Worm (Caenorhabditis elegans) whole organism, L1 larva: ENCODE data around the gene ins-34.

Experiments
- C04F5.9 ChIP-seq: sonication (generic microtip); optimal IDR thresholded peaks from 2 replicates; lab custom pipeline; 2016; ENCODE audit warnings: missing genetic modification characterization, missing compliant biosample characterization
- Y116A8C.19 ChIP-seq: sonication (generic microtip); optimal IDR thresholded peaks from 2 replicates; lab custom pipeline; 2016; ENCODE audit warnings: missing compliant biosample characterization, missing genetic modification characterization, borderline replicate concordance
- alr-1 ChIP-seq: fragments of 200-800 bp; sonication (Bioruptor generic); optimal IDR thresholded peaks from 2 replicates; lab custom pipeline; 2018; ENCODE audit warnings: borderline replicate concordance, mild to moderate bottlenecking, missing genetic modification characterization, missing compliant biosample characterization
- ama-1 ChIP-seq: fragments of 150-350 bp; optimal IDR thresholded peaks from 2 replicates; lab custom pipeline; 2014
- blmp-1 ChIP-seq: fragments of 150-350 bp; optimal IDR thresholded peaks from 2 replicates; lab custom pipeline; 2014; ENCODE audit warnings: missing biosample characterization, missing genetic modification characterization
- ceh-8 ChIP-seq: fragments of 200-800 bp; sonication (Bioruptor generic); optimal IDR thresholded peaks from 2 replicates; lab custom pipeline; 2018; ENCODE audit warnings: mild to moderate bottlenecking, missing genetic modification characterization, moderate library complexity, missing compliant biosample characterization
- ceh-82 ChIP-seq, 3 experiments: fragments of 150-350 bp in 1 of 3; sonication (generic microtip) in 2 of 3; optimal IDR thresholded peaks; 2 replicates each; lab custom pipeline; 2014 to 2017; ENCODE audit warnings: missing biosample characterization in 3 of 3, missing genetic modification characterization in 3 of 3
- ceh-88 ChIP-seq: fragments of 200-800 bp; sonication (Bioruptor generic); IDR thresholded peaks from 2 replicates; pipeline ENCODE4 v1.3.6; 2022; ENCODE audit warnings: missing genetic modification characterization, missing compliant biosample characterization
- dpl-1 ChIP-seq, 3 experiments: fragments of 150-350 bp in 2 of 3; sonication (generic microtip) in 1 of 3; optimal IDR thresholded peaks; 2 replicates each; lab custom pipeline; 2014 to 2017; ENCODE audit warnings: missing biosample characterization in 3 of 3, missing genetic modification characterization in 3 of 3, missing genetic modification reagents in 3 of 3
- efl-1 ChIP-seq, 4 experiments: fragments of 150-350 bp; optimal IDR thresholded peaks in 3 of 4; peaks in 1 of 4; 1 replicate in 1 of 4; 2 replicates in 3 of 4; lab custom pipeline; 2014; ENCODE audit warnings: missing biosample characterization in 2 of 4, missing genetic modification characterization in 2 of 4, missing genetic modification reagents in 2 of 4
- efl-3 ChIP-seq: fragments of 200-800 bp; sonication (Bioruptor generic); optimal IDR thresholded peaks from 2 replicates; lab custom pipeline; 2018; ENCODE audit warnings: mild to moderate bottlenecking, missing genetic modification characterization, missing compliant biosample characterization
- elt-3 ChIP-seq, 6 experiments: fragments of 150-350 bp in 1 of 6; sonication (generic microtip); optimal IDR thresholded peaks; 2 replicates each; lab custom pipeline; 2017 to 2018; ENCODE audit warnings: missing biosample characterization in 6 of 6, missing genetic modification characterization in 6 of 6, inconsistent platforms in 1 of 6
- ets-5 ChIP-seq: fragments of 200-800 bp; sonication (Bioruptor generic); IDR thresholded peaks from 2 replicates; pipeline ENCODE4 v1.3.6; 2022; ENCODE audit warnings: missing genetic modification characterization, missing compliant biosample characterization
- fkh-10 ChIP-seq: sonication (generic microtip); optimal IDR thresholded peaks from 2 replicates; lab custom pipeline; 2017; ENCODE audit warnings: missing biosample characterization, missing genetic modification reagents, missing genetic modification characterization
- fkh-4 ChIP-seq: sonication (generic microtip); optimal IDR thresholded peaks from 2 replicates; lab custom pipeline; 2016; ENCODE audit warnings: missing compliant biosample characterization, missing genetic modification characterization, borderline replicate concordance
- fkh-8 ChIP-seq: sonication (generic microtip); optimal IDR thresholded peaks from 2 replicates; lab custom pipeline; 2016; ENCODE audit warnings: mild to moderate bottlenecking, missing genetic modification characterization, missing compliant biosample characterization
- grh-1 ChIP-seq: fragments of 200-800 bp; sonication (Bioruptor generic); IDR thresholded peaks from 2 replicates; pipeline ENCODE4 v1.3.6; 2022; ENCODE audit warnings: missing genetic modification reagents, missing genetic modification characterization, missing compliant biosample characterization
- irx-1 ChIP-seq: sonication (generic microtip); optimal IDR thresholded peaks from 2 replicates; lab custom pipeline; 2016; ENCODE audit warnings: missing genetic modification characterization, missing compliant biosample characterization
- isw-1 ChIP-seq: fragments of 200-800 bp; sonication (Bioruptor generic); IDR thresholded peaks from 2 replicates; pipeline ENCODE4 v1.3.6; 2022; ENCODE audit warnings: missing genetic modification characterization, missing compliant biosample characterization
- lin-13 ChIP-seq: fragments of 150-350 bp; optimal IDR thresholded peaks from 2 replicates; lab custom pipeline; 2014; ENCODE audit warnings: missing biosample characterization, missing genetic modification reagents, missing genetic modification characterization
- lin-15B ChIP-seq: fragments of 150-350 bp; sonication (generic microtip); optimal IDR thresholded peaks from 3 replicates; lab custom pipeline; 2014; ENCODE audit warnings: missing biosample characterization, missing genetic modification characterization
- lin-35 ChIP-seq, 2 experiments: fragments of 150-350 bp; optimal IDR thresholded peaks; 2 replicates each; lab custom pipeline; 2014; ENCODE audit warnings: missing biosample characterization in 2 of 2, missing genetic modification characterization in 2 of 2, missing genetic modification reagents in 2 of 2
- lin-39 ChIP-seq: fragments of 150-350 bp; optimal IDR thresholded peaks from 2 replicates; lab custom pipeline; 2014; ENCODE audit warnings: missing biosample characterization, missing genetic modification reagents, missing genetic modification characterization
- lsy-2 ChIP-seq, 2 experiments: fragments of 150-350 bp; optimal IDR thresholded peaks; 2 replicates each; lab custom pipeline; 2014; ENCODE audit warnings: missing biosample characterization in 2 of 2, missing genetic modification characterization in 2 of 2
- mep-1 ChIP-seq: fragments of 150-350 bp; optimal IDR thresholded peaks from 2 replicates; lab custom pipeline; 2014; ENCODE audit warnings: missing biosample characterization, missing genetic modification characterization
- nhr-11 ChIP-seq: fragments of 150-350 bp; optimal IDR thresholded peaks from 2 replicates; lab custom pipeline; 2014; ENCODE audit warnings: missing biosample characterization, missing genetic modification characterization
- nhr-12 ChIP-seq: sonication (generic microtip); optimal IDR thresholded peaks from 2 replicates; lab custom pipeline; 2017; ENCODE audit warnings: missing biosample characterization, missing genetic modification characterization
- nhr-28 ChIP-seq: fragments of 150-350 bp; optimal IDR thresholded peaks from 2 replicates; lab custom pipeline; 2014; ENCODE audit warnings: missing biosample characterization, missing genetic modification characterization
- nhr-76 ChIP-seq: sonication (generic microtip); optimal IDR thresholded peaks from 2 replicates; lab custom pipeline; 2017; ENCODE audit warnings: missing biosample characterization, missing genetic modification characterization
- nhr-77 ChIP-seq: fragments of 150-350 bp; optimal IDR thresholded peaks from 2 replicates; lab custom pipeline; 2014; ENCODE audit warnings: missing biosample characterization, missing genetic modification characterization
- pqm-1 ChIP-seq: sonication (generic microtip); optimal IDR thresholded peaks from 3 replicates; lab custom pipeline; 2017; ENCODE audit warnings: missing biosample characterization, missing genetic modification characterization
- skn-1 ChIP-seq: fragments of 150-350 bp; optimal IDR thresholded peaks from 2 replicates; lab custom pipeline; 2014; ENCODE audit warnings: missing biosample characterization, missing genetic modification characterization
- snu-23 ChIP-seq: sonication (generic microtip); optimal IDR thresholded peaks from 2 replicates; lab custom pipeline; 2016; ENCODE audit warnings: missing genetic modification characterization, missing compliant biosample characterization
- sox-4 ChIP-seq: sonication (generic microtip); optimal IDR thresholded peaks from 2 replicates; lab custom pipeline; 2016; ENCODE audit warnings: missing genetic modification characterization, missing compliant biosample characterization
- sptf-1 ChIP-seq: fragments of 150-350 bp; optimal IDR thresholded peaks from 2 replicates; lab custom pipeline; 2014; ENCODE audit warnings: missing biosample characterization, missing genetic modification characterization
- tbx-2 ChIP-seq: sonication (generic microtip); optimal IDR thresholded peaks from 2 replicates; lab custom pipeline; 2016; ENCODE audit warnings: missing genetic modification characterization, missing compliant biosample characterization
- unc-86 ChIP-seq: sonication (generic microtip); optimal IDR thresholded peaks from 2 replicates; lab custom pipeline; 2016; ENCODE audit warnings: missing genetic modification characterization, missing compliant biosample characterization
- unc-98 ChIP-seq: fragments of 200-800 bp; sonication (Bioruptor generic); IDR thresholded peaks from 2 replicates; pipeline ENCODE4 v1.3.6; 2022; ENCODE audit warnings: missing genetic modification characterization, missing compliant biosample characterization
- xbp-1 ChIP-seq: sonication (generic microtip); optimal IDR thresholded peaks from 2 replicates; lab custom pipeline; 2016; ENCODE audit warnings: missing genetic modification characterization, missing compliant biosample characterization
- zag-1 ChIP-seq: fragments of 150-350 bp; optimal IDR thresholded peaks from 2 replicates; lab custom pipeline; 2014; ENCODE audit warnings: missing biosample characterization, missing genetic modification characterization
- zip-4 ChIP-seq: fragments of 200-800 bp; sonication (Bioruptor generic); optimal IDR thresholded peaks from 2 replicates; lab custom pipeline; 2018; ENCODE audit warnings: mild to moderate bottlenecking, missing genetic modification characterization, moderate library complexity, missing compliant biosample characterization

Gene ins-34

ce11 chrIV:14106274-14106673 is at the start of gene ins-34:
Gene ins-34 (plus strand): TSS chrIV:14106574.
- TF ChIP-seq C04F5.9 (tag; lab: Kevin White, UChicago) (no peak), sox-4 (tag; lab: Kevin White, UChicago) (no peak), alr-1 (tag; lab: Kevin White, UChicago) (no peak), ceh-88 (no peak), nhr-12 (tag; lab: Kevin White, UChicago) (no peak), fkh-4 (tag; lab: Kevin White, UChicago) (no peak)

- TF ChIP-seq nhr-28 (tag; lab: Kevin White, UChicago) = no peak
Observed at ce11 chrIV:14060612-14061011, 45.8 kb upstream of the ins-34 start, which contains the start of gene Y37A1B.4. Gene Y37A1B.4 (minus strand): TSS chrIV:14060712.

- TF ChIP-seq pqm-1 (tag; lab: Kevin White, UChicago) (no peak), ceh-8 (GFP tag; lab: Kevin White, UChicago) (no peak), blmp-1 (tag; lab: Kevin White, UChicago) (no peak), lin-15B (no peak), fkh-4 (tag; lab: Kevin White, UChicago) (no peak), lsy-2 (tag; optimal IDR thresholded peaks at IDR 0.05; lab: Kevin White, UChicago) (no peak), skn-1 (tag; lab: Kevin White, UChicago) (no peak), ama-1 (no peak), nhr-77 (tag; lab: Kevin White, UChicago) (no peak), sptf-1 (tag; lab: Kevin White, UChicago) (no peak), ets-5 (no peak), elt-3 (tag; optimal IDR thresholded peaks at IDR 0.05; lab: Kevin White, UChicago) (no peak), nhr-11 (no peak), efl-3 (GFP tag; lab: Kevin White, UChicago) (no peak), zip-4 (GFP tag; lab: Kevin White, UChicago) (no peak), mep-1 (tag; lab: Kevin White, UChicago) (no peak), unc-86 (tag; lab: Kevin White, UChicago) (no peak), irx-1 (tag; lab: Kevin White, UChicago) (no peak)
Observed at ce11 chrIV:14066403-14066802, 40.0 kb upstream of the ins-34 start.

ce11 chrIV:14069760-14070159 is 36.6 kb upstream of the ins-34 start, which contains the start of gene lst-4:
Gene lst-4 (minus strand): TSS chrIV:14069860.
- no peak for TF ChIP-seq snu-23 (GFP tag; lab: Kevin White, UChicago)
- no peak for TF ChIP-seq sox-4 (tag; lab: Kevin White, UChicago)
- no peak for TF ChIP-seq irx-1 (tag; lab: Kevin White, UChicago)
- no peak for TF ChIP-seq Y116A8C.19 (tag; lab: Kevin White, UChicago)

- TF ChIP-seq efl-1 (optimal IDR thresholded peaks at IDR 0.05; lab: Kevin White, UChicago) = peak; percentile 78 to 86
- TF ChIP-seq efl-1 (GFP tag; optimal IDR thresholded peaks at IDR 0.05 in 1 of 2; lab: Kevin White, UChicago) = peak; percentile 83 to 96
- TF ChIP-seq nhr-11 = no peak
- TF ChIP-seq lin-13 (GFP tag; lab: Kevin White, UChicago) = peak; percentile 31
- TF ChIP-seq nhr-76 (tag; lab: Kevin White, UChicago) = no peak
- TF ChIP-seq sox-4 (tag; lab: Kevin White, UChicago) = no peak
- no peak for TF ChIP-seq fkh-8 (tag; lab: Kevin White, UChicago)
- peak; percentile 36 for TF ChIP-seq xbp-1 (tag; lab: Kevin White, UChicago)
- no peak for TF ChIP-seq alr-1 (tag; lab: Kevin White, UChicago)
- TF ChIP-seq unc-98 = no peak
- peak; percentile 30 for TF ChIP-seq zip-4 (GFP tag; lab: Kevin White, UChicago)
- no peak for TF ChIP-seq ama-1
- TF ChIP-seq zag-1 (tag; lab: Kevin White, UChicago) = no peak
- TF ChIP-seq pqm-1 (tag; lab: Kevin White, UChicago) = no peak
- TF ChIP-seq dpl-1 (GFP tag; optimal IDR thresholded peaks at IDR 0.05; lab: Kevin White, UChicago) = peak; percentile 54 to 82 (median 70)
- no peak for TF ChIP-seq fkh-10 (GFP tag; lab: Kevin White, UChicago)
- no peak for TF ChIP-seq elt-3 (tag; optimal IDR thresholded peaks at IDR 0.05; lab: Kevin White, UChicago)
- no peak for TF ChIP-seq tbx-2 (tag; lab: Kevin White, UChicago)
- peak; percentile 47 to 67 for TF ChIP-seq lin-35 (GFP tag; optimal IDR thresholded peaks at IDR 0.05; lab: Kevin White, UChicago)
- no peak for TF ChIP-seq nhr-77 (tag; lab: Kevin White, UChicago)
- TF ChIP-seq lin-39 (tag; lab: Kevin White, UChicago) = no peak
- TF ChIP-seq isw-1 (GFP tag; lab: Robert Waterston, UW) = no peak
- TF ChIP-seq irx-1 (tag; lab: Kevin White, UChicago) = no peak
- peak; percentile 29 for TF ChIP-seq lin-15B
- TF ChIP-seq mep-1 (tag; lab: Kevin White, UChicago) = peak; percentile 14
- TF ChIP-seq grh-1 (GFP tag; lab: Robert Waterston, UW) = no peak
- no peak for TF ChIP-seq ets-5
- TF ChIP-seq ceh-82 (tag; optimal IDR thresholded peaks at IDR 0.05; lab: Kevin White, UChicago) = no peak
- TF ChIP-seq lsy-2 (tag; optimal IDR thresholded peaks at IDR 0.05; lab: Kevin White, UChicago) = peak; percentile 19 to 34
Observed at ce11 chrIV:14070185-14070991, 36.0 kb upstream of the ins-34 start.
